Fruit fly (Drosophila melanogaster): Measurements from ENCODE around the gene CG11584.

- TF ChIP-seq CG12299 (tag; optimal IDR thresholded peaks at IDR 0.05) (no peak), tll (GFP tag; optimal IDR thresholded peaks at IDR 0.05) (no peak), CG1602 (GFP tag; optimal IDR thresholded peaks at IDR 0.05) (no peak), lola (GFP tag; optimal IDR thresholded peaks at IDR 0.05) (no peak), CG16779 (GFP tag; IDR thresholded peaks at IDR 0.05) (no peak), sr (GFP tag; IDR thresholded peaks at IDR 0.05) (no peak), CG16863 (GFP tag; optimal IDR thresholded peaks at IDR 0.05) (no peak), Myb (GFP tag; optimal IDR thresholded peaks at IDR 0.05) (no peak), CG7745 (tag; optimal IDR thresholded peaks at IDR 0.05) (no peak), CG12391 (tag; optimal IDR thresholded peaks at IDR 0.05) (no peak), dan (GFP tag; IDR thresholded peaks at IDR 0.05) (no peak), Trl (optimal IDR thresholded peaks at IDR 0.05) (no peak), Trl (GFP tag; optimal IDR thresholded peaks at IDR 0.05) (no peak), CG18619 (GFP tag; optimal IDR thresholded peaks at IDR 0.05) (no peak), fu2 (GFP tag; optimal IDR thresholded peaks at IDR 0.05) (no peak)
Measured at dm6 chrX:14189216-14189615, 8.4 kb downstream of the CG11584 start, which contains the start of gene CG11585.
